Fruit fly (Drosophila melanogaster) whole organism, embryonic: ENCODE measurements around the gene Obp93a.
A peak's percentile ranks its signal among the peaks of the same experiment; 100 is the strongest.

Source experiments
- Atf3 ChIP-seq: fragments of 200-800 bp; sonication (Bioruptor generic); optimal IDR thresholded peaks from 3 replicates; lab custom pipeline; 2016; ENCODE audit warnings: missing biosample characterization, missing genetic modification characterization
- B-H1 ChIP-seq: fragments of 200-800 bp; sonication (Bioruptor generic); IDR thresholded peaks from 3 replicates; pipeline ENCODE4 v1.3.6; 2022; ENCODE audit warnings: missing biosample characterization, missing genetic modification characterization
- BtbVII ChIP-seq: fragments of 200-800 bp; sonication (Bioruptor generic); optimal IDR thresholded peaks from 3 replicates; lab custom pipeline; 2017; ENCODE audit warnings: missing biosample characterization, mild to moderate bottlenecking, missing genetic modification characterization
- CG10209 ChIP-seq: fragments of 200-800 bp; sonication (Bioruptor generic); optimal IDR thresholded peaks from 3 replicates; lab custom pipeline; 2017; ENCODE audit warnings: missing biosample characterization, mild to moderate bottlenecking, missing genetic modification characterization, missing genetic modification reagents
- CG10462 ChIP-seq: fragments of 200-800 bp; sonication (Bioruptor generic); optimal IDR thresholded peaks from 2 replicates; lab custom pipeline; 2016; ENCODE audit warnings: missing biosample characterization, missing genetic modification characterization
- CG10979 ChIP-seq: fragments of 200-800 bp; sonication (Bioruptor generic); optimal IDR thresholded peaks from 2 replicates; lab custom pipeline; 2018; ENCODE audit warnings: missing biosample characterization, mild to moderate bottlenecking, missing genetic modification characterization, moderate library complexity
- CG12219 ChIP-seq: fragments of 200-800 bp; sonication (Bioruptor generic); optimal IDR thresholded peaks from 3 replicates; lab custom pipeline; 2018; ENCODE audit warnings: missing biosample characterization, mild to moderate bottlenecking, missing genetic modification characterization
- CG12942 ChIP-seq: fragments of 200-800 bp; sonication (Bioruptor generic); optimal IDR thresholded peaks from 3 replicates; lab custom pipeline; 2016; ENCODE audit warnings: missing biosample characterization, missing genetic modification characterization
- CG13296 ChIP-seq: fragments of 200-800 bp; sonication (Bioruptor generic); optimal IDR thresholded peaks from 3 replicates; lab custom pipeline; 2018; ENCODE audit warnings: missing biosample characterization, mild to moderate bottlenecking, missing genetic modification characterization
- CG14667 ChIP-seq: fragments of 200-800 bp; sonication (Bioruptor generic); IDR thresholded peaks from 2 replicates; pipeline ENCODE4 v1.3.6; 2022; ENCODE audit warnings: missing biosample characterization, missing genetic modification characterization
- CG15269 ChIP-seq: fragments of 200-800 bp; sonication (Bioruptor generic); optimal IDR thresholded peaks from 2 replicates; lab custom pipeline; 2018; ENCODE audit warnings: missing biosample characterization, mild to moderate bottlenecking, missing genetic modification characterization, moderate library complexity
- CG1602 ChIP-seq: fragments of 200-800 bp; sonication (Bioruptor generic); optimal IDR thresholded peaks from 3 replicates; lab custom pipeline; 2016; ENCODE audit warnings: missing biosample characterization, missing genetic modification characterization
- CG18619 ChIP-seq: fragments of 200-800 bp; sonication (Bioruptor generic); optimal IDR thresholded peaks from 3 replicates; lab custom pipeline; 2017; ENCODE audit warnings: missing biosample characterization, mild to moderate bottlenecking, missing genetic modification characterization
- CG2116 ChIP-seq: fragments of 200-800 bp; sonication (Bioruptor generic); optimal IDR thresholded peaks from 3 replicates; lab custom pipeline; 2018; ENCODE audit warnings: missing biosample characterization, mild to moderate bottlenecking, missing genetic modification characterization
- CG31388 ChIP-seq: fragments of 200-800 bp; sonication (Bioruptor generic); optimal IDR thresholded peaks from 2 replicates; lab custom pipeline; 2016; ENCODE audit warnings: missing biosample characterization, missing genetic modification characterization
- CG33557 ChIP-seq: fragments of 200-800 bp; sonication (Bioruptor generic); optimal IDR thresholded peaks from 2 replicates; lab custom pipeline; 2019; ENCODE audit warnings: missing biosample characterization, mild to moderate bottlenecking, missing genetic modification characterization, moderate library complexity
- CG6654 ChIP-seq: fragments of 200-800 bp; sonication (Bioruptor generic); optimal IDR thresholded peaks from 2 replicates; lab custom pipeline; 2017; ENCODE audit warnings: missing biosample characterization, mild to moderate bottlenecking, missing genetic modification characterization
- CG7839 ChIP-seq: fragments of 200-800 bp; sonication (Bioruptor generic); optimal IDR thresholded peaks from 3 replicates; lab custom pipeline; 2018; ENCODE audit warnings: missing biosample characterization, mild to moderate bottlenecking, missing genetic modification characterization, moderate library complexity
- CHES-1-like ChIP-seq: fragments of 200-800 bp; sonication (Bioruptor generic); optimal IDR thresholded peaks from 2 replicates; lab custom pipeline; 2016; ENCODE audit warnings: missing biosample characterization, missing genetic modification characterization
- Deaf1 ChIP-seq: fragments of 200-800 bp; optimal IDR thresholded peaks from 3 replicates; lab custom pipeline; 2019; ENCODE audit warnings: missing biosample characterization, mild to moderate bottlenecking, missing genetic modification characterization, moderate library complexity
- Dip2 ChIP-seq: fragments of 200-800 bp; sonication (Bioruptor generic); IDR thresholded peaks from 2 replicates; pipeline ENCODE4 v1.3.6; 2022; ENCODE audit warnings: missing biosample characterization, missing genetic modification characterization
- Doc3 ChIP-seq: fragments of 200-800 bp; sonication (Bioruptor generic); IDR thresholded peaks from 3 replicates; pipeline ENCODE4 v1.3.6; 2022; ENCODE audit warnings: missing biosample characterization, missing genetic modification characterization; ENCODE audit not compliant: partially characterized antibody
- HHEX ChIP-seq: fragments of 200-800 bp; sonication (Bioruptor generic); optimal IDR thresholded peaks from 3 replicates; lab custom pipeline; 2017; ENCODE audit warnings: missing biosample characterization, mild to moderate bottlenecking, missing genetic modification characterization, missing genetic modification reagents
- Hey ChIP-seq: fragments of 200-800 bp; sonication (Bioruptor generic); optimal IDR thresholded peaks from 3 replicates; lab custom pipeline; 2018; ENCODE audit warnings: missing biosample characterization, mild to moderate bottlenecking, missing genetic modification characterization
- Kr ChIP-seq: fragments of 200-800 bp; sonication (Bioruptor generic); optimal IDR thresholded peaks from 2 replicates; lab custom pipeline; 2017; ENCODE audit warnings: missing biosample characterization, mild to moderate bottlenecking, missing genetic modification characterization
- MBD-R2 ChIP-seq: fragments of 200-800 bp; sonication (Bioruptor generic); IDR thresholded peaks from 2 replicates; pipeline ENCODE4 v1.3.6; 2022; ENCODE audit warnings: missing biosample characterization, missing genetic modification characterization
- Mrtf ChIP-seq: fragments of 200-800 bp; sonication (Bioruptor generic); IDR thresholded peaks from 3 replicates; pipeline ENCODE4 v1.3.6; 2022; ENCODE audit warnings: missing biosample characterization, missing genetic modification characterization
- NFAT ChIP-seq: fragments of 200-800 bp; sonication (Bioruptor generic); IDR thresholded peaks from 2 replicates; pipeline ENCODE4 v1.3.6; 2022; ENCODE audit warnings: missing biosample characterization, missing genetic modification characterization
- PHDP ChIP-seq: fragments of 200-800 bp; sonication (Bioruptor generic); optimal IDR thresholded peaks from 3 replicates; lab custom pipeline; 2018; ENCODE audit warnings: missing biosample characterization, mild to moderate bottlenecking, missing genetic modification characterization, moderate library complexity
- Ptx1 ChIP-seq: fragments of 200-800 bp; sonication (Bioruptor generic); IDR thresholded peaks from 2 replicates; pipeline ENCODE4 v1.3.6; 2022; ENCODE audit warnings: missing biosample characterization, missing genetic modification characterization
- Six4 ChIP-seq: fragments of 200-800 bp; sonication (Bioruptor generic); optimal IDR thresholded peaks from 2 replicates; lab custom pipeline; 2016; ENCODE audit warnings: missing biosample characterization, missing genetic modification characterization
- Sry-δ ChIP-seq: fragments of 200-800 bp; sonication (Bioruptor generic); optimal IDR thresholded peaks from 2 replicates; lab custom pipeline; 2016; ENCODE audit warnings: missing biosample characterization, missing genetic modification characterization
- ase ChIP-seq: fragments of 200-800 bp; sonication (Bioruptor generic); IDR thresholded peaks from 3 replicates; pipeline ENCODE4 v1.3.6; 2022; ENCODE audit warnings: missing biosample characterization, missing genetic modification characterization
- ato ChIP-seq: fragments of 200-800 bp; sonication (Bioruptor generic); IDR thresholded peaks from 2 replicates; pipeline ENCODE4 v1.3.6; 2022; ENCODE audit warnings: missing biosample characterization, missing genetic modification characterization; ENCODE audit not compliant: partially characterized antibody
- bsh ChIP-seq, 2 experiments: fragments of 200-800 bp; sonication (Bioruptor generic); optimal IDR thresholded peaks; 2 replicates each; lab custom pipeline; 2017 to 2018; ENCODE audit warnings: mild to moderate bottlenecking in 2 of 2, missing biosample characterization in 2 of 2, missing genetic modification characterization in 2 of 2, moderate library complexity in 1 of 2
- chif ChIP-seq, 2 experiments: fragments of 200-800 bp; sonication (Bioruptor generic); optimal IDR thresholded peaks; 3 replicates each; lab custom pipeline; 2016; ENCODE audit warnings: missing biosample characterization in 2 of 2, missing genetic modification characterization in 2 of 2
- cwo ChIP-seq: fragments of 200-800 bp; sonication (Bioruptor generic); optimal IDR thresholded peaks from 3 replicates; lab custom pipeline; 2017; ENCODE audit warnings: missing biosample characterization, missing genetic modification characterization, mild to moderate bottlenecking, moderate library complexity, missing genetic modification reagents
- dpn ChIP-seq, 2 experiments: fragments of 200-800 bp; sonication (Bioruptor generic); optimal IDR thresholded peaks; 3 replicates each; lab custom pipeline; 2016; ENCODE audit warnings: missing biosample characterization in 2 of 2, missing genetic modification characterization in 2 of 2
- esg ChIP-seq: fragments of 200-800 bp; sonication (Bioruptor generic); conservative IDR thresholded peaks from 2 replicates; pipeline ENCODE4 v1.3.6; 2022; ENCODE audit warnings: missing biosample characterization, missing genetic modification characterization
- fd96Cb ChIP-seq: fragments of 200-800 bp; sonication (Bioruptor generic); optimal IDR thresholded peaks from 2 replicates; lab custom pipeline; 2018; ENCODE audit warnings: missing biosample characterization, mild to moderate bottlenecking, missing genetic modification characterization, moderate library complexity
- gem ChIP-seq: fragments of 200-800 bp; sonication (Bioruptor generic); optimal IDR thresholded peaks from 2 replicates; lab custom pipeline; 2019; ENCODE audit warnings: missing biosample characterization, mild to moderate bottlenecking, missing genetic modification characterization, moderate library complexity
- jumu ChIP-seq: fragments of 200-800 bp; sonication (Bioruptor generic); optimal IDR thresholded peaks from 3 replicates; lab custom pipeline; 2016; ENCODE audit warnings: missing biosample characterization, missing genetic modification characterization
- kah ChIP-seq: fragments of 200-800 bp; sonication (Bioruptor generic); optimal IDR thresholded peaks from 2 replicates; lab custom pipeline; 2018; ENCODE audit warnings: missing biosample characterization, mild to moderate bottlenecking, missing genetic modification characterization
- lab ChIP-seq: fragments of 200-800 bp; sonication (Bioruptor generic); optimal IDR thresholded peaks from 3 replicates; lab custom pipeline; 2017; ENCODE audit warnings: missing biosample characterization, missing genetic modification characterization, mild to moderate bottlenecking, moderate library complexity, missing genetic modification reagents
- pita ChIP-seq: fragments of 200-800 bp; sonication (Bioruptor generic); optimal IDR thresholded peaks from 2 replicates; lab custom pipeline; 2017; ENCODE audit warnings: missing biosample characterization, mild to moderate bottlenecking, missing genetic modification characterization
- pum ChIP-seq: fragments of 200-800 bp; sonication (Bioruptor generic); optimal IDR thresholded peaks from 2 replicates; lab custom pipeline; 2016; ENCODE audit warnings: missing biosample characterization, missing genetic modification characterization
- scrt ChIP-seq: fragments of 200-800 bp; sonication (Bioruptor generic); optimal IDR thresholded peaks from 2 replicates; lab custom pipeline; 2018; ENCODE audit warnings: missing biosample characterization, mild to moderate bottlenecking, missing genetic modification characterization, moderate library complexity
- zfh2 ChIP-seq: fragments of 200-800 bp; sonication (Bioruptor generic); optimal IDR thresholded peaks from 2 replicates; lab custom pipeline; 2016; ENCODE audit warnings: missing biosample characterization, missing genetic modification characterization

The Obp93a gene

dm6 chr3R:21151090-21151870 is 21.8 kb upstream of the Obp93a start (continued):
- TF ChIP-seq ase (GFP tag; lab: Robert Waterston, UW) (0 out of 3 replicates have a peak, but pooled peaks have one; percentile 4), PHDP (tag; lab: Kevin White, UChicago) (peak; percentile 66), BtbVII (GFP tag; lab: Kevin White, UChicago) (peak; percentile 56), bsh (GFP tag; optimal IDR thresholded peaks at IDR 0.05; lab: Kevin White, UChicago) (peak in 1 of 2 experiments; percentile 56), Kr (GFP tag; lab: Kevin White, UChicago) (no peak), MBD-R2 (peak; percentile 39; the same call in 1 of the 2 replicates), Ptx1 (GFP tag; lab: Robert Waterston, UW) (peak; percentile 76), Deaf1 (tag; lab: Kevin White, UChicago) (peak; percentile 1), CG14667 (GFP tag; lab: Robert Waterston, UW) (0 out of 2 replicates have a peak, but pooled peaks have one; percentile 8), esg (GFP tag; lab: Robert Waterston, UW) (peak; percentile 69), CG2116 (peak; percentile 8), CG12219 (GFP tag; lab: Kevin White, UChicago) (peak; percentile 59), CG13296 (GFP tag; lab: Kevin White, UChicago) (peak; percentile 44), pum (GFP tag; lab: Kevin White, UChicago) (peak; percentile 20), CG1602 (GFP tag; lab: Kevin White, UChicago) (no peak), CG18619 (GFP tag; lab: Kevin White, UChicago) (peak; percentile 9), HHEX (peak; percentile 61), CG31388 (GFP tag; lab: Kevin White, UChicago) (no peak), Six4 (GFP tag; lab: Kevin White, UChicago) (peak; percentile 37), Sry-δ (no peak), CG10979 (tag; lab: Kevin White, UChicago) (peak; percentile 4), CG7839 (tag; lab: Kevin White, UChicago) (peak; percentile 62), lab (peak; percentile 81), fd96Cb (tag; lab: Kevin White, UChicago) (peak; percentile 55), B-H1 (GFP tag; lab: Robert Waterston, UW) (peak; percentile 50; the same call in 1 of the 3 replicates), jumu (GFP tag; lab: Kevin White, UChicago) (no peak), NFAT (GFP tag; lab: Robert Waterston, UW) (no peak), dpn (GFP tag; optimal IDR thresholded peaks at IDR 0.05; lab: Kevin White, UChicago) (peak; percentile 33 to 51), Atf3 (no peak), pita (GFP tag; lab: Kevin White, UChicago) (no peak), Dip2 (GFP tag; lab: Robert Waterston, UW) (no peak), CG33557 (GFP tag; lab: Kevin White, UChicago) (no peak), Hey (tag; lab: Kevin White, UChicago) (no peak), kah (GFP tag; lab: Kevin White, UChicago) (no peak), ato (GFP tag; lab: Robert Waterston, UW) (no peak), chif (GFP tag; optimal IDR thresholded peaks at IDR 0.05; lab: Kevin White, UChicago) (peak; percentile 18 to 34), Mrtf (GFP tag; lab: Robert Waterston, UW) (peak; percentile 27; the same call in 1 of the 3 replicates), scrt (peak; percentile 22), CG12942 (GFP tag; lab: Kevin White, UChicago) (peak; percentile 33), CG15269 (tag; lab: Kevin White, UChicago) (peak; percentile 77), cwo (peak; percentile 83), zfh2 (GFP tag; lab: Kevin White, UChicago) (peak; percentile 7), CG10462 (GFP tag; lab: Kevin White, UChicago) (no peak), Doc3 (GFP tag; lab: Robert Waterston, UW) (no peak), CG10209 (GFP tag; lab: Kevin White, UChicago) (peak; percentile 51), CHES-1-like (GFP tag; lab: Kevin White, UChicago) (no peak), gem (tag; lab: Kevin White, UChicago) (peak; percentile 72), CG6654 (GFP tag; lab: Kevin White, UChicago) (no peak)
